Fruit fly (Drosophila melanogaster) ovary, adult (tissue): Measurements from ENCODE around the gene CG12883.

Experiments
- CG17801 ChIP-seq: fragments of 200-800 bp; optimal IDR thresholded peaks from 2 replicates; lab custom pipeline; 2019; ENCODE audit warnings: missing biosample characterization, mild to moderate bottlenecking, missing genetic modification characterization, moderate library complexity; ENCODE audit not compliant: partially characterized antibody

CG12883 gene

dm6 chr3R:27679019-27679418 is at the start of gene CG12883:
Gene CG12883 (plus strand): TSS chr3R:27679291.
- no peak for TF ChIP-seq CG17801 (GFP tag; lab: Kevin White, UChicago)

dm6 chr3R:27636010-27636584 is 43.0 kb upstream of the CG12883 start, which contains the start of the genes CG5611 and Mtl:
Gene CG5611 (minus strand): TSS chr3R:27636060.
Gene Mtl (plus strand): TSS chr3R:27636412.
- peak; percentile 100 for TF ChIP-seq CG17801 (GFP tag; lab: Kevin White, UChicago)

- TF ChIP-seq CG17801 (GFP tag; lab: Kevin White, UChicago) = no peak
Measured at dm6 chr3R:27636720-27637119, 42.4 kb upstream of the CG12883 start.

dm6 chr3R:27637264-27637860 is 41.7 kb upstream of the CG12883 start:
- no peak for TF ChIP-seq CG17801 (GFP tag; lab: Kevin White, UChicago)

- TF ChIP-seq CG17801 (GFP tag; lab: Kevin White, UChicago) = no peak
Measured at dm6 chr3R:27643080-27643479, 36.0 kb upstream of the CG12883 start.

dm6 chr3R:27647817-27648216 is 31.3 kb upstream of the CG12883 start:
- TF ChIP-seq CG17801 (GFP tag; lab: Kevin White, UChicago) = no peak

- no peak for TF ChIP-seq CG17801 (GFP tag; lab: Kevin White, UChicago)
Measured at dm6 chr3R:27651710-27652109, 27.4 kb upstream of the CG12883 start.

- TF ChIP-seq CG17801 (GFP tag; lab: Kevin White, UChicago) = no peak
Measured at dm6 chr3R:27652156-27652810, 26.8 kb upstream of the CG12883 start, which contains the start of gene RpS10a. Gene RpS10a (plus strand): TSS chr3R:27652760.

dm6 chr3R:27655109-27655508 is 24.0 kb upstream of the CG12883 start:
- TF ChIP-seq CG17801 (GFP tag; lab: Kevin White, UChicago) = no peak

- TF ChIP-seq CG17801 (GFP tag; lab: Kevin White, UChicago) = no peak
Measured at dm6 chr3R:27656686-27657535, 22.2 kb upstream of the CG12883 start, which contains the start of gene tau. Gene tau (minus strand): TSS chr3R:27656996.

dm6 chr3R:27660127-27660579 is 18.9 kb upstream of the CG12883 start, which contains the start of gene Mlc1:
Gene Mlc1 (minus strand): TSS chr3R:27660177.
- TF ChIP-seq CG17801 (GFP tag; lab: Kevin White, UChicago) = no peak

dm6 chr3R:27661389-27661788 is 17.7 kb upstream of the CG12883 start:
- TF ChIP-seq CG17801 (GFP tag; lab: Kevin White, UChicago) = no peak

dm6 chr3R:27661971-27662489 is 17.1 kb upstream of the CG12883 start, which contains the start of gene unc80:
Gene unc80 (plus strand): TSS chr3R:27662439.
- no peak for TF ChIP-seq CG17801 (GFP tag; lab: Kevin White, UChicago)

- no peak for TF ChIP-seq CG17801 (GFP tag; lab: Kevin White, UChicago)
Measured at dm6 chr3R:27662857-27663256, 16.2 kb upstream of the CG12883 start.
